Worm (Caenorhabditis elegans): ENCODE measurements around the gene Y39A3A.4.
"Not testable (repeated sequence)": the region's sequence is repeated elsewhere in the genome, so short reads cannot be mapped to it uniquely, and the experiment has no call there.

The Y39A3A.4 gene

DNA sequence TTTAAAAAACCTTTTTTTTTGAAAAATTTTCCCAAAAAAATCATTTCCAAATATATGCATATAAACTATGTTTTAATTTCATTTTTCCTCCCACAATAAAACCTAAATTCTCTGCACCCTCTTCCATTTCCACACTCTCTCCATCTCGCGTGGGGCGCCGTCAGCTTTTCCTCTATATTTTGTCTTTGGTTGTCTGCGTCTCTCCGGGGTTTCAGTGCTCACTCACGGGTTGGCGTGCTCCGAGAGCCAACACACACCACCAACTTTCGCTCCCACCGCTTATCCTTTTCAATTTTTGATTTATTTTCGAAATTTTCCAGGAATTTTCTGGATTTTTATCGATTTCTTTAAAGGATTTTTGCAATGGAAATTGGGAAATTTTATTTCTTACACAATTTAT, 13.1 kb upstream of the Y39A3A.4 start (continued):
- TF ChIP-seq daf-19 (GFP tag; conservative IDR thresholded peaks at IDR 0.05): no peak
- no peak for TF ChIP-seq nhr-25 (tag; optimal IDR thresholded peaks at IDR 0.05; ENCODE audit: borderline replicate concordance, insufficient read depth)
- no peak for TF ChIP-seq nhr-237 (tag; optimal IDR thresholded peaks at IDR 0.05)
- no peak for TF ChIP-seq fos-1 (tag; optimal IDR thresholded peaks at IDR 0.05)
- TF ChIP-seq nhr-6 (tag; optimal IDR thresholded peaks at IDR 0.05): no peak
- no peak for TF ChIP-seq arid-1 (GFP tag; conservative IDR thresholded peaks at IDR 0.05)
- TF ChIP-seq zag-1 (tag; optimal IDR thresholded peaks at IDR 0.05): no peak

DNA sequence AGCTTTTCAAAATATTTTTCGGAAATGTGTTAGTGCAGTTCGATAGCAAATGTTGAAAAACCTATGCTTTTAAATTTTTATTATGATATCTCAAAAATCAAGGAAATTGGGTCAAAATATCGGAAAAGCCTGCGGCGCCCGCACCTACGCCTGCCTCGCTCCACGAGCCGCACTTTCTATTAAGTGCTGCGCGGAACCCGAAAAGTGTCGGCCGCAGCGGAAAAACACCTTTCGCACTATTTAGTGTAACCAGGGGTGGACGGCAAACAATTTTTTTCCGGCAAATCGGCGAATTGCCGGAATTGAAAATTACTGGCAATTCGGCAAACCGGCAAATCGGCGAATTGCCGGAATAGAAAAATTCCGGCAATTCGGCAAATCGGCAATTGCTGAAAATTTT, 8.4 kb upstream of the Y39A3A.4 start:
- TF ChIP-seq dmd-8 (GFP tag; IDR thresholded peaks at IDR 0.05): no peak
- TF ChIP-seq spr-1 (tag; optimal IDR thresholded peaks at IDR 0.05): no peak
- TF ChIP-seq ceh-62 (tag; optimal IDR thresholded peaks at IDR 0.05): no peak
- no peak for TF ChIP-seq madf-9 (GFP tag; conservative IDR thresholded peaks at IDR 0.05)

- not testable (repeated sequence) for TF ChIP-seq ctbp-1 (GFP tag; IDR thresholded peaks at IDR 0.05); nhr-10 (tag; optimal IDR thresholded peaks at IDR 0.05); hlh-30 (tag; optimal IDR thresholded peaks at IDR 0.05; ENCODE audit: insufficient read depth)
Observed at ce11 chrIII:2082519-2082918, 6.1 kb upstream of the Y39A3A.4 start, which contains the start of gene cpt-3. cpt-3 (plus strand) TSS chrIII:2082819.

- peak in 1 of 2 experiments; percentile 81 for TF ChIP-seq unc-62 (GFP tag; optimal IDR thresholded peaks at IDR 0.05 in 1 of 2)
- TF ChIP-seq unc-62 (tag; optimal IDR thresholded peaks at IDR 0.05): no peak
- TF ChIP-seq hlh-11 (tag; optimal IDR thresholded peaks at IDR 0.05): no peak
Observed at ce11 chrIII:2068248-2068647, 8.1 kb downstream of the Y39A3A.4 start, which contains the start of gene Y39A3A.3. Y39A3A.3 (minus strand) TSS chrIII:2068348.

ce11 chrIII:2064936-2065335, 11.5 kb downstream of the Y39A3A.4 start:
- 0 out of 2 replicates have a peak, but pooled peaks have one; percentile 29 for TF ChIP-seq F26F4.8 (GFP tag; conservative IDR thresholded peaks at IDR 0.05)
- peak; percentile 70 for TF ChIP-seq vab-7 (GFP tag; IDR thresholded peaks at IDR 0.05)
- TF ChIP-seq arid-1 (GFP tag; conservative IDR thresholded peaks at IDR 0.05): 0 out of 2 replicates have a peak, but pooled peaks have one; percentile 57
- TF ChIP-seq snpc-1.2 (GFP tag; IDR thresholded peaks at IDR 0.05): 0 out of 2 replicates have a peak, but pooled peaks have one; percentile 21
- 0 out of 2 replicates have a peak, but pooled peaks have one; percentile 19 for TF ChIP-seq madf-9 (GFP tag; conservative IDR thresholded peaks at IDR 0.05)

DNA sequence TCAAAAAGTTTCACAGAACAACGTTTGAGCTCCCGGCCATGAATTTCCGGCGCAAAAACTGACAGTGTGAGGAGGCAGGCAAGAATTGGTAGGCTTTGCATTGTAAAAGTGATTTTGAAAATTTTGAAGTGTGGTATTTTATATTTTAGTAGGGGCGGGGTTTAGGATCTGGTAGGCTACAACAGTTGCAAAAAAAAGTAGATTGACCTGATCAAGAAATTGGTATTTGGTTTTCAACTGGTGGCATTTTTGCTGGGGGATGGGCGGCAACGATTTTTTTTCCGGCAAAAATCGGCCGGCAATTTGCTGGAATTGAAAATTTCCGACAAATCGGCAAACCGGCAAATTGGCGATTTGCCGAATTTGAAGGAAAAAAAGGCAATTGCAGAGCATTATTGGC, 15.5 kb downstream of the Y39A3A.4 start, which contains the start of gene ins-16:
ins-16 (minus strand) TSS at position 101 of the 400 bp plus-strand sequence.
- no peak for TF ChIP-seq zfp-3 (GFP tag; conservative IDR thresholded peaks at IDR 0.05)
- 0 out of 2 replicates have a peak, but pooled peaks have one; percentile 22 for TF ChIP-seq F26F4.8 (GFP tag; conservative IDR thresholded peaks at IDR 0.05)
- no peak for TF ChIP-seq mxl-3 (GFP tag; optimal IDR thresholded peaks at IDR 0.05)
- no peak for TF ChIP-seq spr-1 (tag; optimal IDR thresholded peaks at IDR 0.05)
- TF ChIP-seq unc-39 (tag; optimal IDR thresholded peaks at IDR 0.05): no peak
- TF ChIP-seq nhr-11 (tag; optimal IDR thresholded peaks at IDR 0.05): no peak
- no peak for TF ChIP-seq dmd-8 (GFP tag; IDR thresholded peaks at IDR 0.05)
- no peak for TF ChIP-seq attf-4 (tag; optimal IDR thresholded peaks at IDR 0.05)
- TF ChIP-seq ceh-28 (tag; optimal IDR thresholded peaks at IDR 0.05): no peak
- peak; percentile 33 for TF ChIP-seq aha-1 (tag)
- no peak for TF ChIP-seq daf-19 (GFP tag; conservative IDR thresholded peaks at IDR 0.05)
- TF ChIP-seq pha-4 (GFP tag; IDR thresholded peaks at IDR 0.05): no peak
- no peak for TF ChIP-seq pha-4 (tag; optimal IDR thresholded peaks at IDR 0.05)
- TF ChIP-seq tra-1 (GFP tag; IDR thresholded peaks at IDR 0.05): no peak
- TF ChIP-seq tag-97 (GFP tag; IDR thresholded peaks at IDR 0.05): no peak
- no peak for TF ChIP-seq lin-13 (GFP tag; optimal IDR thresholded peaks at IDR 0.05)

All from whole organism, L4 larva.